Fruit fly (Drosophila melanogaster) whole organism: ENCODE results near the gene CG43137.

Source experiments
- CG8478 ChIP-seq: fragments of >200 bp; optimal IDR thresholded peaks from 2 replicates; lab custom pipeline; 2018; ENCODE audit warnings: inconsistent platforms
- Dll ChIP-seq: fragments of >200 bp; optimal IDR thresholded peaks from 2 replicates; lab custom pipeline; 2017
- pan ChIP-seq: fragments of >200 bp; optimal IDR thresholded peaks from 2 replicates; lab custom pipeline; 2017
- psq ChIP-seq: fragments of >200 bp; optimal IDR thresholded peaks from 2 replicates; lab custom pipeline; 2017
- usp ChIP-seq: fragments of >200 bp; optimal IDR thresholded peaks from 2 replicates; lab custom pipeline; 2017; ENCODE audit warnings: missing biosample characterization, missing genetic modification characterization, mixed read lengths

- TF ChIP-seq usp (GFP tag; lab: Kevin White, UChicago) (no peak), pan (lab: Kevin White, UChicago) (no peak), CG8478 (lab: Kevin White, UChicago) (no peak), psq (lab: Kevin White, UChicago) (no peak), Dll (lab: Kevin White, UChicago) (no peak)
Observed at dm6 chrX:5895821-5896550, 31.0 kb upstream of the CG43137 start.
